Worm (Caenorhabditis elegans) whole organism, young adult: ENCODE results near the gene ZC395.11.

Source experiments
- ceh-58 ChIP-seq: fragments of 200-800 bp; sonication (Bioruptor generic); IDR thresholded peaks from 2 replicates; pipeline ENCODE4 v1.3.6; 2022; ENCODE audit warnings: missing genetic modification characterization, missing compliant biosample characterization
- rec-8 ChIP-seq, 2 experiments: sonication (generic microtip); optimal IDR thresholded peaks; 2 replicates each; lab custom pipeline; 2016; ENCODE audit warnings: mild to moderate bottlenecking in 2 of 2, missing genetic modification characterization in 2 of 2, missing genetic modification reagents in 2 of 2, missing genotype in 2 of 2, missing biosample characterization in 1 of 2, missing compliant biosample characterization in 1 of 2, moderate library complexity in 1 of 2
- repo-1 ChIP-seq: sonication (generic microtip); optimal IDR thresholded peaks from 2 replicates; lab custom pipeline; 2017; ENCODE audit warnings: mild to moderate bottlenecking, missing genetic modification characterization, missing compliant biosample characterization
- unc-130 ChIP-seq: sonication (generic microtip); optimal IDR thresholded peaks from 2 replicates; lab custom pipeline; 2016; ENCODE audit warnings: missing genetic modification reagents, missing genetic modification characterization, missing compliant biosample characterization

ce11 chrIII:5310940-5311339, 24.8 kb upstream of the ZC395.11 start, which contains the start of gene pqe-1:
- TF ChIP-seq unc-130 (GFP tag; lab: Kevin White, UChicago), result no peak
- TF ChIP-seq repo-1 (tag; lab: Kevin White, UChicago), result no peak
- TF ChIP-seq ceh-58, result no peak
- no peak for TF ChIP-seq rec-8 (tag; optimal IDR thresholded peaks at IDR 0.05; lab: Kevin White, UChicago)
